Fruit fly (Drosophila melanogaster) Kc167 (cell line): ENCODE data around the gene Tcs3.

Experiments
- Myc ChIP-seq: fragments of >200 bp; optimal IDR thresholded peaks from 2 replicates; lab custom pipeline; 2017; ENCODE audit warnings: missing external identifiers
- insv ChIP-seq: fragments of >200 bp; optimal IDR thresholded peaks from 3 replicates; lab custom pipeline; 2018; ENCODE audit warnings: missing external identifiers

DNA sequence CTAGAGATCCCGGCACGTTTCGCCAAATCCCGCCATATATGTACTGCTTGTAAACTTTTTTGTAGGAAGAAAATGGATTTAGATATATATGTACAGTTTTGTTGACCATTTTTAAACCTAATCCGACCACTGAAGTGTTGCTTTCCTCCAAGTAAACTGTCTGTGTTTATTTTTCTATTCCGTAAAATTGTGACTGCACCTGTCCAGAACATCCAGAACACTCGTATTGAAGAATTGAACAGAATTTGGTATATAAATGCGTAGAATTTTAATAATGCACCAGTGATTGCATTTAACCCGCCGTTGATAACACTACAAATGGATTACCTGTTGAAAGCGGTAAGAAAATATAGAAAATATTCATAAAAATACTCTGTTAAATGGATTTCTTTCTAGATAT, 47.8 kb upstream of the Tcs3 start, which contains the start of gene CG43249:
- TF ChIP-seq insv (no peak), Myc (no peak)
